Fruit fly (Drosophila melanogaster) whole organism, embryonic: ENCODE data around the gene CG32544.

Experiments used
- Bgb ChIP-seq: fragments of 200-800 bp; sonication (Bioruptor generic); IDR thresholded peaks from 2 replicates; pipeline ENCODE4 v1.3.6; 2022; ENCODE audit warnings: missing biosample characterization, missing genetic modification characterization; ENCODE audit not compliant: partially characterized antibody
- CG4360 ChIP-seq: fragments of 200-800 bp; sonication (Bioruptor generic); IDR thresholded peaks from 2 replicates; pipeline ENCODE4 v1.3.6; 2022; ENCODE audit warnings: missing biosample characterization, missing genetic modification characterization
- CG8359 ChIP-seq: fragments of 200-800 bp; sonication (Bioruptor generic); optimal IDR thresholded peaks from 2 replicates; lab custom pipeline; 2017; ENCODE audit warnings: missing biosample characterization, mild to moderate bottlenecking, missing genetic modification characterization, borderline replicate concordance
- Dek ChIP-seq: fragments of 200-800 bp; sonication (Bioruptor generic); optimal IDR thresholded peaks from 3 replicates; lab custom pipeline; 2019; ENCODE audit warnings: missing biosample characterization, mild to moderate bottlenecking, missing genetic modification characterization, moderate library complexity
- Dfd ChIP-seq, 2 experiments: fragments of >200 bp; optimal IDR thresholded peaks; 2 replicates each; lab custom pipeline; 2017; ENCODE audit warnings: missing biosample characterization in 2 of 2, missing genetic modification characterization in 2 of 2
- sens-2 ChIP-seq: fragments of 200-800 bp; sonication (Bioruptor generic); IDR thresholded peaks from 2 replicates; pipeline ENCODE4 v1.3.6; 2022; ENCODE audit warnings: missing biosample characterization, missing genetic modification characterization
- tgo ChIP-seq: fragments of 200-800 bp; sonication (Bioruptor generic); IDR thresholded peaks from 3 replicates; pipeline ENCODE4 v1.3.6; 2022; ENCODE audit warnings: missing biosample characterization, missing genetic modification characterization
- tup ChIP-seq: fragments of 200-800 bp; sonication (Bioruptor generic); optimal IDR thresholded peaks from 2 replicates; lab custom pipeline; 2016; ENCODE audit warnings: missing biosample characterization, mild to moderate bottlenecking, missing genetic modification characterization, moderate library complexity

dm6 chrX:18897294-18897693 lies 37.2 kb downstream of the CG32544 start:
- TF ChIP-seq CG4360 (no peak), tup (no peak), Dek (tag; lab: Kevin White, UChicago) (no peak), sens-2 (GFP tag; lab: Robert Waterston, UW) (no peak), tgo (GFP tag; lab: Robert Waterston, UW) (no peak), Dfd (GFP tag; optimal IDR thresholded peaks at IDR 0.05; lab: Kevin White, UChicago) (no peak), Bgb (no peak), CG8359 (no peak)
